Fruit fly (Drosophila melanogaster): Measurements from ENCODE around the gene CG4822.

The CG4822 gene

DNA sequence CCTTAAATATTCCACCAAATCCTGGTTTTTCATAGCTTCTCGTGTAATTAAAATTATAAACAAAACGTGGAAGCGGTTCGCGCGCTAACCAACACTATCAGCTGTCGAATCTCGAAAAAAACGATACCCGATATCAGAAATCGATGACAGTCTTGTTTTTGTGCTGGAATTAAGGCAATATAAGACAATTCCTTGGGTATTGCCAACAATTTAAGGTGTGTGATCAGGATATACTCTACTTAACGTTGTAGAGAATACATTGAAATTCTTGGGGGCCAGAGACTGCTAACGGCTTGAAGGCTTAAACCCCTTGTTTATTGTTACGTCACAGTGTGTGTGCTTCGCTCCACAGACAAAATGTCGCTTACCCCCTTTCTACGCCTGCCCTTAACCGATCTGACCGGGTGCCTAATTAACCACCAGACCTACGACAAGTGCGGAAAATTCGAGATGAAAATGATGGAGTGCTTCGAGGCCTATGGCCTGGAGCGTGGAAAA, 33.7 kb upstream of the CG4822 start, which contains the start of gene Pus10:
Gene Pus10, minus strand, starts transcription at position 91 of the 498 bp plus-strand sequence.
- TF ChIP-seq CG42726 (GFP tag; IDR thresholded peaks at IDR 0.05; ENCODE audit: partially characterized antibody) (no peak), stwl (tag; optimal IDR thresholded peaks at IDR 0.05) (peak; percentile 64), CG4707 (GFP tag; optimal IDR thresholded peaks at IDR 0.05) (no peak), CG7839 (tag; optimal IDR thresholded peaks at IDR 0.05) (no peak), emc (GFP tag; optimal IDR thresholded peaks at IDR 0.05) (no peak), gro (GFP tag; optimal IDR thresholded peaks at IDR 0.05) (peak; percentile 17), nerfin-2 (GFP tag; IDR thresholded peaks at IDR 0.05; ENCODE audit: partially characterized antibody) (no peak), lbe (GFP tag; optimal IDR thresholded peaks at IDR 0.05) (no peak), Atf-2 (GFP tag; optimal IDR thresholded peaks at IDR 0.05) (no peak), peb (GFP tag; IDR thresholded peaks at IDR 0.05) (no peak), luna (GFP tag; optimal IDR thresholded peaks at IDR 0.05) (no peak), gsb-n (tag; optimal IDR thresholded peaks at IDR 0.05) (no peak), phol (tag; optimal IDR thresholded peaks at IDR 0.05) (no peak), CG16779 (GFP tag; IDR thresholded peaks at IDR 0.05) (no peak), ac (GFP tag; optimal IDR thresholded peaks at IDR 0.05) (no peak), YL-1 (GFP tag; optimal IDR thresholded peaks at IDR 0.05) (peak; percentile 55), Stat92E (GFP tag; optimal IDR thresholded peaks at IDR 0.05) (no peak), CG9932 (GFP tag; IDR thresholded peaks at IDR 0.05) (no peak), vvl (GFP tag; IDR thresholded peaks at IDR 0.05) (no peak), yki (optimal IDR thresholded peaks at IDR 0.05) (no peak), Ets65A (GFP tag) (no peak), CG6689 (GFP tag; IDR thresholded peaks at IDR 0.05) (no peak), Med (GFP tag) (peak; percentile 85), cg (GFP tag; optimal IDR thresholded peaks at IDR 0.05) (peak; percentile 2), salm (tag; optimal IDR thresholded peaks at IDR 0.05) (no peak), Oaz (GFP tag; IDR thresholded peaks at IDR 0.05) (no peak), Tbp (GFP tag; optimal IDR thresholded peaks at IDR 0.05) (no peak), CG14441 (GFP tag; IDR thresholded peaks at IDR 0.05) (no peak), Xrp1 (GFP tag; IDR thresholded peaks at IDR 0.05) (no peak), CG12391 (tag; optimal IDR thresholded peaks at IDR 0.05) (peak; percentile 2), crp (GFP tag; optimal IDR thresholded peaks at IDR 0.05) (peak; percentile 54 to 92), unpg (GFP tag; optimal IDR thresholded peaks at IDR 0.05) (no peak), Dbx (GFP tag; IDR thresholded peaks at IDR 0.05) (no peak), CG10462 (GFP tag; optimal IDR thresholded peaks at IDR 0.05) (no peak), TFAM (GFP tag; optimal IDR thresholded peaks at IDR 0.05) (no peak), shn (GFP tag; optimal IDR thresholded peaks at IDR 0.05) (no peak), CG3065 (GFP tag; optimal IDR thresholded peaks at IDR 0.05) (no peak), BEAF-32 (GFP tag; optimal IDR thresholded peaks at IDR 0.05) (peak; percentile 23), sens-2 (GFP tag; IDR thresholded peaks at IDR 0.05) (no peak), Jarid2 (GFP tag; optimal IDR thresholded peaks at IDR 0.05) (no peak), CG12155 (GFP tag; optimal IDR thresholded peaks at IDR 0.05) (peak; percentile 8), Neu2 (GFP tag; optimal IDR thresholded peaks at IDR 0.05; ENCODE audit: borderline replicate concordance) (peak; percentile 8), CG1603 (tag; optimal IDR thresholded peaks at IDR 0.05) (peak; percentile 14), Mad (GFP tag; optimal IDR thresholded peaks at IDR 0.05) (no peak), aop (GFP tag; IDR thresholded peaks at IDR 0.05) (no peak), sc (optimal IDR thresholded peaks at IDR 0.05) (no peak), sc (GFP tag; optimal IDR thresholded peaks at IDR 0.05) (no peak), Dp (GFP tag; optimal IDR thresholded peaks at IDR 0.05) (peak; percentile 38), Ravus (GFP tag; IDR thresholded peaks at IDR 0.05) (no peak), nom (GFP tag; optimal IDR thresholded peaks at IDR 0.05) (peak; percentile 21), Dip3 (GFP tag; optimal IDR thresholded peaks at IDR 0.05) (no peak), CG16863 (GFP tag; optimal IDR thresholded peaks at IDR 0.05) (no peak)

Measured in whole organism, embryonic.